Fruit fly (Drosophila melanogaster) whole organism, wandering third instar larva: ENCODE data around the gene Rad17.

Experiments used
- Dfd ChIP-seq: fragments of >200 bp; optimal IDR thresholded peaks from 2 replicates; lab custom pipeline; 2017; ENCODE audit warnings: missing biosample characterization, missing genetic modification characterization
- Hr78 ChIP-seq: fragments of >200 bp; optimal IDR thresholded peaks from 2 replicates; lab custom pipeline; 2017; ENCODE audit warnings: missing biosample characterization, missing genetic modification characterization
- Hr83 ChIP-seq: fragments of 200-300 bp; sonication (Bioruptor generic); optimal IDR thresholded peaks from 2 replicates; lab custom pipeline; 2016; ENCODE audit warnings: missing biosample characterization, mild to moderate bottlenecking, missing genetic modification characterization, moderate library complexity; ENCODE audit not compliant: poor library complexity, severe bottlenecking
- N ChIP-seq: fragments of >200 bp; optimal IDR thresholded peaks from 2 replicates; lab custom pipeline; 2018; ENCODE audit warnings: missing biosample characterization, missing external identifiers, missing genetic modification characterization
- Rel ChIP-seq, 2 experiments: fragments of 200-800 bp; sonication (Bioruptor generic) in 1 of 2; optimal IDR thresholded peaks; 2 replicates in 1 of 2; 3 replicates in 1 of 2; lab custom pipeline; 2016 to 2019; ENCODE audit warnings: mild to moderate bottlenecking in 2 of 2, missing biosample characterization in 2 of 2, missing genetic modification characterization in 2 of 2, moderate library complexity in 1 of 2
- Vsx2 ChIP-seq: fragments of 200-300, 225-300 bp; sonication (Bioruptor generic); optimal IDR thresholded peaks from 2 replicates; lab custom pipeline; 2018; ENCODE audit warnings: missing biosample characterization, missing genetic modification characterization; ENCODE audit not compliant: partially characterized antibody
- br ChIP-seq: fragments of 200-800 bp; sonication (Bioruptor generic); optimal IDR thresholded peaks from 2 replicates; lab custom pipeline; 2016; ENCODE audit warnings: missing biosample characterization, missing genetic modification characterization
- brk ChIP-seq: fragments of 200-800 bp; sonication (Bioruptor generic); optimal IDR thresholded peaks from 2 replicates; lab custom pipeline; 2016; ENCODE audit warnings: missing biosample characterization, mild to moderate bottlenecking, missing genetic modification characterization
- fru ChIP-seq: fragments of 200-800 bp; sonication (Bioruptor generic); optimal IDR thresholded peaks from 3 replicates; lab custom pipeline; 2016; ENCODE audit warnings: missing biosample characterization, mild to moderate bottlenecking, missing genetic modification characterization
- h ChIP-seq: fragments of 200-800 bp; sonication (Bioruptor generic); optimal IDR thresholded peaks from 3 replicates; lab custom pipeline; 2016; ENCODE audit warnings: missing biosample characterization, mild to moderate bottlenecking, missing genetic modification characterization
- lola ChIP-seq: fragments of >200 bp; optimal IDR thresholded peaks from 2 replicates; lab custom pipeline; 2017; ENCODE audit warnings: missing biosample characterization, missing genetic modification characterization
- psq ChIP-seq: fragments of 200-800 bp; sonication (Bioruptor generic); optimal IDR thresholded peaks from 3 replicates; lab custom pipeline; 2017; ENCODE audit warnings: missing biosample characterization, mild to moderate bottlenecking, missing genetic modification characterization, moderate library complexity
- usp ChIP-seq: fragments of >200 bp; optimal IDR thresholded peaks from 2 replicates; lab custom pipeline; 2017; ENCODE audit warnings: missing biosample characterization, missing genetic modification characterization
- woc ChIP-seq: sonication (Bioruptor generic); optimal IDR thresholded peaks from 2 replicates; lab custom pipeline; 2016; ENCODE audit warnings: missing biosample characterization, mild to moderate bottlenecking, missing genetic modification characterization

dm6 chr3R:14703302-14704192, 40.5 kb upstream of the Rad17 start:
- no peak for TF ChIP-seq Rel (GFP tag; optimal IDR thresholded peaks at IDR 0.05; lab: Kevin White, UChicago)
- peak; percentile 20 for TF ChIP-seq Rel (tag; optimal IDR thresholded peaks at IDR 0.05; lab: Kevin White, UChicago)
- TF ChIP-seq Hr78 = no peak
- TF ChIP-seq N (GFP tag; lab: Kevin White, UChicago) = no peak
- TF ChIP-seq Hr83 (GFP tag; lab: Kevin White, UChicago) = no peak
- no peak for TF ChIP-seq Dfd (GFP tag; lab: Kevin White, UChicago)
- TF ChIP-seq br (GFP tag; lab: Kevin White, UChicago) = no peak
- TF ChIP-seq lola (GFP tag; lab: Kevin White, UChicago) = no peak
- no peak for TF ChIP-seq psq (GFP tag; lab: Kevin White, UChicago)
- TF ChIP-seq woc = no peak
- TF ChIP-seq fru (GFP tag; lab: Kevin White, UChicago) = no peak
- peak; percentile 7 for TF ChIP-seq h (GFP tag; lab: Kevin White, UChicago)
- TF ChIP-seq usp = no peak
- no peak for TF ChIP-seq brk (GFP tag; lab: Kevin White, UChicago)
- no peak for TF ChIP-seq Vsx2 (GFP tag; lab: Kevin White, UChicago)
